Worm (Caenorhabditis elegans) whole organism, L2 larva: ENCODE measurements around the gene rsd-2.

ENCODE experiments used
- lin-13 ChIP-seq: fragments of 150-350 bp; optimal IDR thresholded peaks from 2 replicates; lab custom pipeline; 2014; ENCODE audit warnings: missing biosample characterization, missing genetic modification reagents, missing genetic modification characterization
- lin-39 ChIP-seq: fragments of 150-350 bp; optimal IDR thresholded peaks from 2 replicates; lab custom pipeline; 2014; ENCODE audit warnings: missing biosample characterization, missing genetic modification reagents, missing genetic modification characterization
- nhr-11 ChIP-seq: fragments of 150-350 bp; optimal IDR thresholded peaks from 2 replicates; lab custom pipeline; 2014; ENCODE audit warnings: missing biosample characterization, missing genetic modification characterization
- nhr-77 ChIP-seq: fragments of 150-350 bp; optimal IDR thresholded peaks from 2 replicates; lab custom pipeline; 2014; ENCODE audit warnings: missing biosample characterization, missing genetic modification characterization

ce11 chrIV:13505144-13505543, 34.9 kb downstream of the rsd-2 start, which contains the start of gene seld-1:
- TF ChIP-seq lin-13 (GFP tag; lab: Kevin White, UChicago) (no peak), nhr-77 (tag; lab: Kevin White, UChicago) (no peak), lin-39 (no peak), nhr-11 (tag; lab: Kevin White, UChicago) (no peak)
